Worm (Caenorhabditis elegans): Measurements from ENCODE around the gene F53C3.1.

DNA sequence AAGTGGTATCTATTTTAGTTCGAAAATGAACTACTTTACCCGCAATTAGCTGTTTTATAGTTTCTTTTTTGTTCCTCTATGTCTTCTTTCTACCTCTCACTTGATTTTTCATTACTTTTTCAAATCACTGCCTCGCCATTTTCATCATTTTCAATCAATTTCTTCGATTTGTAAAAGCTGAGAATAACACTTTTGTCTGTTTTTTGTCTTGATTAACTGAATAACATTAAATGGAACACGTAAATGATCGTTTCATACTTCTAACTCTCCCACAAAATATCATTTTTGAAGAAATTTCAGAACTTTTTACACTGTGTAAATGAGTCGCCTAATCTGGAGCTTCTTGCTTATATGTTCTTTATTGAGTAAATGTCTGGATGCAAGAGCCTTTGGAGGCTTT, 10.7 kb upstream of the F53C3.1 start, which contains the start of gene F53C3.4:
- TF ChIP-seq flt-1 (GFP tag; IDR thresholded peaks at IDR 0.05): no peak
- no peak for TF ChIP-seq ref-1 (GFP tag; conservative IDR thresholded peaks at IDR 0.05)
- no peak for TF ChIP-seq cog-1 (tag; optimal IDR thresholded peaks at IDR 0.05)
- no peak for TF ChIP-seq med-1 (GFP tag; optimal IDR thresholded peaks at IDR 0.05; ENCODE audit: insufficient read depth)
- TF ChIP-seq tab-1 (GFP tag; IDR thresholded peaks at IDR 0.05): no peak
- TF ChIP-seq ztf-23 (GFP tag; IDR thresholded peaks at IDR 0.05): no peak
